Fruit fly (Drosophila melanogaster): ENCODE results near the gene CG31910.

dm6 chr2L:6723750-6724503, 21.5 kb downstream of the CG31910 start, which contains the start of gene Liprin-alpha:
- TF ChIP-seq Mnt (GFP tag; optimal IDR thresholded peaks at IDR 0.05) (peak; percentile 9), CG5204 (GFP tag; optimal IDR thresholded peaks at IDR 0.05) (no peak), cic (GFP tag; optimal IDR thresholded peaks at IDR 0.05) (no peak), toe (GFP tag; optimal IDR thresholded peaks at IDR 0.05) (no peak), kay (GFP tag; ENCODE audit: borderline replicate concordance) (peak; percentile 40), CG11617 (GFP tag; optimal IDR thresholded peaks at IDR 0.05) (no peak), CG1620 (GFP tag; optimal IDR thresholded peaks at IDR 0.05) (no peak), bab1 (GFP tag; optimal IDR thresholded peaks at IDR 0.05) (no peak)
